Fruit fly (Drosophila melanogaster) whole organism, embryonic: Measurements from ENCODE around the gene CG7970.

Source experiments
- Ada2b ChIP-seq: fragments of 200-800 bp; sonication (Bioruptor generic); IDR thresholded peaks from 2 replicates; pipeline ENCODE4 v1.3.6; 2022; ENCODE audit warnings: missing biosample characterization, missing genetic modification characterization
- Aef1 ChIP-seq: fragments of 200-800 bp; sonication (Bioruptor generic); IDR thresholded peaks from 3 replicates; pipeline ENCODE4 v1.3.6; 2022; ENCODE audit warnings: missing biosample characterization, missing genetic modification characterization
- B-H1 ChIP-seq: fragments of 200-800 bp; sonication (Bioruptor generic); IDR thresholded peaks from 3 replicates; pipeline ENCODE4 v1.3.6; 2022; ENCODE audit warnings: missing biosample characterization, missing genetic modification characterization
- CG10366 ChIP-seq: fragments of 200-800 bp; sonication (Bioruptor generic); IDR thresholded peaks from 2 replicates; pipeline ENCODE4 v1.3.6; 2022; ENCODE audit warnings: missing biosample characterization, missing genetic modification characterization
- CG11085 ChIP-seq: fragments of 200-800 bp; sonication (Bioruptor generic); IDR thresholded peaks from 2 replicates; pipeline ENCODE4 v1.3.6; 2022; ENCODE audit warnings: missing biosample characterization, missing genetic modification characterization
- CG11398 ChIP-seq: fragments of 200-800 bp; sonication (Bioruptor generic); optimal IDR thresholded peaks from 2 replicates; lab custom pipeline; 2016; ENCODE audit warnings: missing biosample characterization, missing genetic modification characterization
- CG11504 ChIP-seq: fragments of 200-800 bp; sonication (Bioruptor generic); optimal IDR thresholded peaks from 3 replicates; lab custom pipeline; 2019; ENCODE audit warnings: missing biosample characterization, mild to moderate bottlenecking, missing genetic modification characterization, moderate library complexity
- CG13287 ChIP-seq: fragments of 200-800 bp; sonication (Bioruptor generic); IDR thresholded peaks from 2 replicates; pipeline ENCODE4 v1.3.6; 2022; ENCODE audit warnings: missing biosample characterization, missing genetic modification characterization; ENCODE audit not compliant: partially characterized antibody
- CG13775 ChIP-seq: fragments of 200-800 bp; sonication (Bioruptor generic); optimal IDR thresholded peaks from 3 replicates; lab custom pipeline; 2017; ENCODE audit warnings: missing biosample characterization, mild to moderate bottlenecking, missing genetic modification characterization
- CG16813 ChIP-seq: fragments of 200-800 bp; sonication (Bioruptor generic); IDR thresholded peaks from 3 replicates; pipeline ENCODE4 v1.3.6; 2022; ENCODE audit warnings: missing biosample characterization, missing genetic modification characterization; ENCODE audit not compliant: partially characterized antibody
- CG17612 ChIP-seq: fragments of 200-800 bp; sonication (Bioruptor generic); IDR thresholded peaks from 2 replicates; pipeline ENCODE4 v1.3.6; 2022; ENCODE audit warnings: missing biosample characterization, missing genetic modification characterization
- CG2678 ChIP-seq: fragments of 200-800 bp; sonication (Bioruptor generic); optimal IDR thresholded peaks from 3 replicates; lab custom pipeline; 2019; ENCODE audit warnings: missing biosample characterization, mild to moderate bottlenecking, missing genetic modification characterization, moderate library complexity
- CG2712 ChIP-seq: fragments of 200-800 bp; optimal IDR thresholded peaks from 3 replicates; lab custom pipeline; 2019; ENCODE audit warnings: missing biosample characterization, mild to moderate bottlenecking, missing genetic modification characterization, moderate library complexity
- CG30403 ChIP-seq: fragments of 200-800 bp; sonication (Bioruptor generic); optimal IDR thresholded peaks from 3 replicates; lab custom pipeline; 2016; ENCODE audit warnings: missing biosample characterization, missing genetic modification characterization
- CG3065 ChIP-seq: fragments of 200-800 bp; sonication (Bioruptor generic); optimal IDR thresholded peaks from 2 replicates; lab custom pipeline; 2016; ENCODE audit warnings: missing biosample characterization, missing genetic modification characterization
- CG31224 ChIP-seq: fragments of 200-800 bp; sonication (Bioruptor generic); IDR thresholded peaks from 2 replicates; pipeline ENCODE4 v1.3.6; 2022; ENCODE audit warnings: missing biosample characterization, missing genetic modification characterization
- CG4404 ChIP-seq: fragments of 200-800 bp; sonication (Bioruptor generic); IDR thresholded peaks from 2 replicates; pipeline ENCODE4 v1.3.6; 2022; ENCODE audit warnings: missing biosample characterization, missing genetic modification characterization
- CG8478 ChIP-seq: fragments of >200 bp; optimal IDR thresholded peaks from 2 replicates; lab custom pipeline; 2018
- CG9817 ChIP-seq: fragments of 200-800 bp; sonication (Bioruptor generic); optimal IDR thresholded peaks from 2 replicates; lab custom pipeline; 2018; ENCODE audit warnings: missing biosample characterization, mild to moderate bottlenecking, missing genetic modification characterization, moderate library complexity
- Dfd ChIP-seq, 2 experiments: fragments of >200 bp; optimal IDR thresholded peaks; 2 replicates each; lab custom pipeline; 2017; ENCODE audit warnings: missing biosample characterization in 2 of 2, missing genetic modification characterization in 2 of 2
- Dp ChIP-seq: fragments of 200-800 bp; sonication (Bioruptor generic); optimal IDR thresholded peaks from 2 replicates; lab custom pipeline; 2018; ENCODE audit warnings: missing biosample characterization, mild to moderate bottlenecking, missing genetic modification characterization, moderate library complexity
- Hmr ChIP-seq: fragments of 200-800 bp; sonication (Bioruptor generic); optimal IDR thresholded peaks from 3 replicates; lab custom pipeline; 2017; ENCODE audit warnings: mild to moderate bottlenecking, missing biosample characterization, missing genetic modification reagents, missing genetic modification characterization
- Hmx ChIP-seq: fragments of 200-800 bp; sonication (Bioruptor generic); optimal IDR thresholded peaks from 2 replicates; lab custom pipeline; 2016; ENCODE audit warnings: missing biosample characterization, missing genetic modification characterization
- Hsf ChIP-seq: fragments of 200-800 bp; sonication (Bioruptor generic); optimal IDR thresholded peaks from 3 replicates; lab custom pipeline; 2016; ENCODE audit warnings: missing biosample characterization, missing genetic modification characterization
- Mrtf ChIP-seq: fragments of 200-800 bp; sonication (Bioruptor generic); IDR thresholded peaks from 3 replicates; pipeline ENCODE4 v1.3.6; 2022; ENCODE audit warnings: missing biosample characterization, missing genetic modification characterization
- Oli ChIP-seq: fragments of 200-800 bp; sonication (Bioruptor generic); optimal IDR thresholded peaks from 2 replicates; lab custom pipeline; 2018; ENCODE audit warnings: missing biosample characterization, mild to moderate bottlenecking, missing genetic modification characterization, moderate library complexity
- Pdp1 ChIP-seq, 2 experiments: fragments of 200-800 bp; sonication (Bioruptor generic); optimal IDR thresholded peaks; 3 replicates each; lab custom pipeline; 2016; ENCODE audit warnings: missing biosample characterization in 2 of 2, missing genetic modification characterization in 2 of 2, mild to moderate bottlenecking in 1 of 2, moderate library complexity in 1 of 2
- Sry-β ChIP-seq: fragments of 200-800 bp; sonication (Bioruptor generic); optimal IDR thresholded peaks from 2 replicates; lab custom pipeline; 2018; ENCODE audit warnings: missing biosample characterization, mild to moderate bottlenecking, missing genetic modification characterization, moderate library complexity
- bcd ChIP-seq: fragments of 200-800 bp; sonication (Bioruptor generic); optimal IDR thresholded peaks from 2 replicates; lab custom pipeline; 2017; ENCODE audit warnings: missing biosample characterization, mild to moderate bottlenecking, missing genetic modification characterization
- da ChIP-seq: fragments of 200-800 bp; sonication (Bioruptor generic); optimal IDR thresholded peaks from 2 replicates; lab custom pipeline; 2016; ENCODE audit warnings: missing biosample characterization, missing genetic modification characterization
- dmrt99B ChIP-seq: fragments of 200-800 bp; sonication (Bioruptor generic); optimal IDR thresholded peaks from 2 replicates; lab custom pipeline; 2018; ENCODE audit warnings: missing biosample characterization, mild to moderate bottlenecking, missing genetic modification characterization, moderate library complexity
- dysf ChIP-seq: fragments of 200-800 bp; sonication (Bioruptor generic); IDR thresholded peaks from 3 replicates; pipeline ENCODE4 v1.3.6; 2022; ENCODE audit warnings: missing biosample characterization, missing genetic modification characterization
- exex ChIP-seq: fragments of 200-800 bp; sonication (Bioruptor generic); optimal IDR thresholded peaks from 4 replicates; lab custom pipeline; 2018; ENCODE audit warnings: missing biosample characterization, mild to moderate bottlenecking, missing genetic modification characterization, moderate library complexity
- fd3F ChIP-seq: fragments of 200-800 bp; sonication (Bioruptor generic); optimal IDR thresholded peaks from 2 replicates; lab custom pipeline; 2018; ENCODE audit warnings: missing biosample characterization, mild to moderate bottlenecking, missing genetic modification characterization, moderate library complexity
- grau ChIP-seq: fragments of 200-800 bp; optimal IDR thresholded peaks from 3 replicates; lab custom pipeline; 2019; ENCODE audit warnings: missing biosample characterization, mild to moderate bottlenecking, missing genetic modification characterization, moderate library complexity
- gro ChIP-seq: fragments of 200-800 bp; sonication (Bioruptor generic); optimal IDR thresholded peaks from 2 replicates; lab custom pipeline; 2016; ENCODE audit warnings: missing biosample characterization, missing genetic modification characterization
- hbn ChIP-seq: fragments of 200-800 bp; sonication (Bioruptor generic); IDR thresholded peaks from 2 replicates; pipeline ENCODE4 v1.3.6; 2022; ENCODE audit warnings: missing biosample characterization, missing genetic modification characterization; ENCODE audit not compliant: partially characterized antibody
- ind ChIP-seq: fragments of 200-800 bp; sonication (Bioruptor generic); optimal IDR thresholded peaks from 3 replicates; lab custom pipeline; 2016; ENCODE audit warnings: missing biosample characterization, missing genetic modification characterization
- insv ChIP-seq, 2 experiments: fragments of 200-800 bp; sonication (Bioruptor generic); optimal IDR thresholded peaks; 3 replicates each; lab custom pipeline; 2016 to 2018; ENCODE audit warnings: missing biosample characterization in 2 of 2, missing genetic modification characterization in 2 of 2
- mam ChIP-seq: fragments of 200-800 bp; sonication (Bioruptor generic); optimal IDR thresholded peaks from 3 replicates; lab custom pipeline; 2016; ENCODE audit warnings: missing biosample characterization, missing genetic modification characterization
- mld ChIP-seq: fragments of 200-800 bp; sonication (Bioruptor generic); IDR thresholded peaks from 3 replicates; pipeline ENCODE4 v1.3.6; 2022; ENCODE audit warnings: missing biosample characterization, missing genetic modification characterization; ENCODE audit not compliant: partially characterized antibody
- pb ChIP-seq: fragments of 200-800 bp; sonication (Bioruptor generic); optimal IDR thresholded peaks from 3 replicates; lab custom pipeline; 2016; ENCODE audit warnings: missing biosample characterization, missing genetic modification characterization
- pum ChIP-seq: fragments of 200-800 bp; sonication (Bioruptor generic); optimal IDR thresholded peaks from 2 replicates; lab custom pipeline; 2016; ENCODE audit warnings: missing biosample characterization, missing genetic modification characterization
- rib ChIP-seq: fragments of 200-800 bp; sonication (Bioruptor generic); IDR thresholded peaks from 2 replicates; pipeline ENCODE4 v1.3.6; 2022; ENCODE audit warnings: missing biosample characterization, missing genetic modification characterization
- ro ChIP-seq: fragments of 200-800 bp; sonication (Bioruptor generic); IDR thresholded peaks from 2 replicates; pipeline ENCODE4 v1.3.6; 2022; ENCODE audit warnings: missing biosample characterization, missing genetic modification characterization
- salm ChIP-seq: fragments of 200-800 bp; sonication (Bioruptor generic); optimal IDR thresholded peaks from 2 replicates; lab custom pipeline; 2018; ENCODE audit warnings: missing biosample characterization, mild to moderate bottlenecking, missing genetic modification characterization
- slp2 ChIP-seq: fragments of 200-800 bp; sonication (Bioruptor generic); optimal IDR thresholded peaks from 2 replicates; lab custom pipeline; 2016; ENCODE audit warnings: missing biosample characterization, missing genetic modification characterization
- trh ChIP-seq: fragments of 200-800 bp; sonication (Bioruptor generic); optimal IDR thresholded peaks from 2 replicates; lab custom pipeline; 2016; ENCODE audit warnings: missing biosample characterization, missing genetic modification characterization
- vnd ChIP-seq: fragments of 200-800 bp; sonication (Bioruptor generic); IDR thresholded peaks from 3 replicates; pipeline ENCODE4 v1.3.6; 2022; ENCODE audit warnings: missing biosample characterization, missing genetic modification characterization; ENCODE audit not compliant: partially characterized antibody
- wor ChIP-seq: fragments of 200-800 bp; sonication (Bioruptor generic); IDR thresholded peaks from 2 replicates; pipeline ENCODE4 v1.3.6; 2022; ENCODE audit warnings: missing biosample characterization, missing genetic modification characterization

CG7970 gene

dm6 chr3L:1639185-1639812 is 13.3 kb upstream of the CG7970 start, which contains the start of the genes Mettl2 and Bgb (continued):
- TF ChIP-seq CG9817: peak; percentile 87
- peak; percentile 30 for TF ChIP-seq Sry-β
- peak; percentile 61 for TF ChIP-seq da
- peak; percentile 46 for TF ChIP-seq pb (GFP tag; lab: Kevin White, UChicago)
- TF ChIP-seq gro (GFP tag; lab: Kevin White, UChicago): peak; percentile 81
- peak; percentile 77 for TF ChIP-seq CG2712 (tag; lab: Kevin White, UChicago)
- TF ChIP-seq CG10366 (GFP tag; lab: Robert Waterston, UW): peak; percentile 69
- no peak for TF ChIP-seq exex (tag; lab: Kevin White, UChicago)
- peak; percentile 84 for TF ChIP-seq CG16813 (GFP tag; lab: Robert Waterston, UW)
- no peak for TF ChIP-seq mld (GFP tag; lab: Robert Waterston, UW)
- peak; percentile 84 for TF ChIP-seq vnd (GFP tag; lab: Robert Waterston, UW)
- peak; percentile 90 for TF ChIP-seq mam
- TF ChIP-seq B-H1: peak; percentile 27; the same call in 1 of the 3 replicates
- peak; percentile 77 for TF ChIP-seq grau (tag; lab: Kevin White, UChicago)
- TF ChIP-seq CG3065 (GFP tag; lab: Kevin White, UChicago): peak; percentile 0
- TF ChIP-seq ind (GFP tag; lab: Kevin White, UChicago): peak; percentile 90
- peak; percentile 66 for TF ChIP-seq slp2
- TF ChIP-seq CG11085 (GFP tag; lab: Robert Waterston, UW): peak; percentile 45; the same call in 1 of the 2 replicates
- peak; percentile 62 for TF ChIP-seq hbn (GFP tag; lab: Robert Waterston, UW)
- peak; percentile 66 for TF ChIP-seq ro (GFP tag; lab: Robert Waterston, UW)
- TF ChIP-seq CG2678 (tag; lab: Kevin White, UChicago): peak; percentile 85
- TF ChIP-seq pum: peak; percentile 88
- peak; percentile 78 for TF ChIP-seq Mrtf (GFP tag; lab: Robert Waterston, UW)
- TF ChIP-seq wor (GFP tag; lab: Robert Waterston, UW): peak; percentile 53
- peak; percentile 61 for TF ChIP-seq fd3F (GFP tag; lab: Kevin White, UChicago)
- peak; percentile 69 for TF ChIP-seq CG17612
- TF ChIP-seq Hsf (GFP tag; lab: Kevin White, UChicago): peak; percentile 88
- TF ChIP-seq CG13775 (GFP tag; lab: Kevin White, UChicago): peak; percentile 80
- TF ChIP-seq trh: no peak
- peak; percentile 85 for TF ChIP-seq Aef1
- TF ChIP-seq Oli (tag; lab: Kevin White, UChicago): peak; percentile 66
- peak; percentile 71 for TF ChIP-seq Ada2b (GFP tag; lab: Robert Waterston, UW)
- TF ChIP-seq dysf (GFP tag; lab: Robert Waterston, UW): peak; percentile 87
- TF ChIP-seq CG11504 (tag; lab: Kevin White, UChicago): no peak
- TF ChIP-seq Pdp1 (GFP tag; optimal IDR thresholded peaks at IDR 0.05; lab: Kevin White, UChicago): peak in 1 of 2 experiments; percentile 90
- TF ChIP-seq bcd (GFP tag; lab: Kevin White, UChicago): peak; percentile 75
- TF ChIP-seq CG11398 (GFP tag; lab: Kevin White, UChicago): no peak
- TF ChIP-seq CG8478 (lab: Kevin White, UChicago): no peak
- no peak for TF ChIP-seq Hmx (GFP tag; lab: Kevin White, UChicago)
- no peak for TF ChIP-seq salm (tag; lab: Kevin White, UChicago)
- TF ChIP-seq Hmr (GFP tag; lab: Kevin White, UChicago): peak; percentile 63
- peak; percentile 83 for TF ChIP-seq CG13287
- peak; percentile 62 for TF ChIP-seq Dp
- TF ChIP-seq dmrt99B: no peak
- peak; percentile 92 for TF ChIP-seq CG30403 (GFP tag; lab: Kevin White, UChicago)
- TF ChIP-seq rib (GFP tag; lab: Robert Waterston, UW): peak; percentile 46; the same call in 1 of the 2 replicates
- TF ChIP-seq insv (GFP tag; optimal IDR thresholded peaks at IDR 0.05; lab: Kevin White, UChicago): no peak
- peak; percentile 90 for TF ChIP-seq CG4404 (GFP tag; lab: Robert Waterston, UW)
- peak; percentile 72 for TF ChIP-seq CG31224
- no peak for TF ChIP-seq Dfd (GFP tag; optimal IDR thresholded peaks at IDR 0.05; lab: Kevin White, UChicago)
